Fruit fly (Drosophila melanogaster) whole organism, embryonic: Measurements from ENCODE around the gene nwk.

ENCODE experiments used
- CG10543 ChIP-seq: fragments of 200-800 bp; sonication (Bioruptor generic); optimal IDR thresholded peaks from 3 replicates; lab custom pipeline; 2017; ENCODE audit warnings: missing biosample characterization, mild to moderate bottlenecking, missing genetic modification characterization, moderate library complexity
- CG10959 ChIP-seq: fragments of 200-800 bp; sonication (Bioruptor generic); IDR thresholded peaks from 2 replicates; pipeline ENCODE4 v1.3.6; 2022; ENCODE audit warnings: missing biosample characterization, missing genetic modification characterization
- CG11247 ChIP-seq: fragments of 200-800 bp; sonication (Bioruptor generic); IDR thresholded peaks from 2 replicates; pipeline ENCODE4 v1.3.6; 2022; ENCODE audit warnings: missing biosample characterization, missing genetic modification characterization
- CG13287 ChIP-seq: fragments of 200-800 bp; sonication (Bioruptor generic); IDR thresholded peaks from 2 replicates; pipeline ENCODE4 v1.3.6; 2022; ENCODE audit warnings: missing biosample characterization, missing genetic modification characterization; ENCODE audit not compliant: partially characterized antibody
- CG14710 ChIP-seq: fragments of 200-800 bp; sonication (Bioruptor generic); optimal IDR thresholded peaks from 3 replicates; lab custom pipeline; 2019; ENCODE audit warnings: missing biosample characterization, mild to moderate bottlenecking, missing genetic modification characterization, moderate library complexity
- CG1603 ChIP-seq: fragments of 200-800 bp; sonication (Bioruptor generic); optimal IDR thresholded peaks from 2 replicates; lab custom pipeline; 2019; ENCODE audit warnings: missing biosample characterization, mild to moderate bottlenecking, missing genetic modification characterization, moderate library complexity
- CG18011 ChIP-seq: fragments of 200-800 bp; sonication (Bioruptor generic); optimal IDR thresholded peaks from 2 replicates; lab custom pipeline; 2017; ENCODE audit warnings: missing biosample characterization, missing genetic modification characterization, mild to moderate bottlenecking, moderate library complexity, missing genotype
- CG18619 ChIP-seq: fragments of 200-800 bp; sonication (Bioruptor generic); optimal IDR thresholded peaks from 3 replicates; lab custom pipeline; 2017; ENCODE audit warnings: missing biosample characterization, mild to moderate bottlenecking, missing genetic modification characterization
- CG2875 ChIP-seq: fragments of 200-800 bp; sonication (Bioruptor generic); optimal IDR thresholded peaks from 2 replicates; lab custom pipeline; 2017; ENCODE audit warnings: missing biosample characterization, mild to moderate bottlenecking, missing genetic modification characterization, missing genetic modification reagents
- CG32767 ChIP-seq: fragments of 200-800 bp; sonication (Bioruptor generic); IDR thresholded peaks from 2 replicates; pipeline ENCODE4 v1.3.6; 2022; ENCODE audit warnings: missing biosample characterization, missing genetic modification characterization
- CG6689 ChIP-seq: fragments of 200-800 bp; sonication (Bioruptor generic); IDR thresholded peaks from 2 replicates; pipeline ENCODE4 v1.3.6; 2022; ENCODE audit warnings: missing biosample characterization, missing genetic modification characterization
- CG8290 ChIP-seq, 3 experiments: fragments of 200-800 bp; sonication (Bioruptor generic); optimal IDR thresholded peaks; 2 replicates each; lab custom pipeline; 2016 to 2019; ENCODE audit warnings: missing biosample characterization in 3 of 3, missing genetic modification characterization in 3 of 3, mild to moderate bottlenecking in 2 of 3, moderate library complexity in 1 of 3
- CG8388 ChIP-seq: fragments of 200-800 bp; sonication (Bioruptor generic); optimal IDR thresholded peaks from 2 replicates; lab custom pipeline; 2019; ENCODE audit warnings: missing biosample characterization, mild to moderate bottlenecking, missing genetic modification characterization, moderate library complexity
- CG8478 ChIP-seq: fragments of >200 bp; optimal IDR thresholded peaks from 2 replicates; lab custom pipeline; 2018
- CG8944 ChIP-seq: fragments of 200-800 bp; sonication (Bioruptor generic); optimal IDR thresholded peaks from 3 replicates; lab custom pipeline; 2016; ENCODE audit warnings: missing biosample characterization, missing genetic modification characterization
- CG9215 ChIP-seq: fragments of 200-800 bp; sonication (Bioruptor generic); IDR thresholded peaks from 2 replicates; pipeline ENCODE4 v1.3.6; 2022; ENCODE audit warnings: missing biosample characterization, missing genetic modification characterization
- CoRest ChIP-seq: fragments of 200-800 bp; sonication (Bioruptor generic); optimal IDR thresholded peaks from 3 replicates; lab custom pipeline; 2018; ENCODE audit warnings: missing biosample characterization, mild to moderate bottlenecking, missing genetic modification characterization, moderate library complexity
- D19A ChIP-seq: fragments of 200-800 bp; optimal IDR thresholded peaks from 3 replicates; lab custom pipeline; 2019; ENCODE audit warnings: missing biosample characterization, mild to moderate bottlenecking, missing genetic modification characterization, moderate library complexity
- Dip3 ChIP-seq: fragments of 200-800 bp; sonication (Bioruptor generic); optimal IDR thresholded peaks from 3 replicates; lab custom pipeline; 2016; ENCODE audit warnings: missing biosample characterization, missing genetic modification characterization
- ERR ChIP-seq: fragments of 200-800 bp; sonication (Bioruptor generic); optimal IDR thresholded peaks from 2 replicates; lab custom pipeline; 2016; ENCODE audit warnings: missing biosample characterization, missing genetic modification characterization
- Ets65A ChIP-seq: fragments of 200-800 bp; sonication (Bioruptor generic); peaks from one replicate; lab custom pipeline; 2016; ENCODE audit warnings: missing biosample characterization, missing genetic modification characterization
- Ets97D ChIP-seq: fragments of 200-800 bp; sonication (Bioruptor generic); optimal IDR thresholded peaks from 3 replicates; lab custom pipeline; 2016; ENCODE audit warnings: missing biosample characterization, missing genetic modification characterization
- HLH3B ChIP-seq: fragments of 200-800 bp; sonication (Bioruptor generic); IDR thresholded peaks from 2 replicates; pipeline ENCODE4 v1.3.6; 2022; ENCODE audit warnings: missing biosample characterization, missing genetic modification characterization
- HLHmδ ChIP-seq: fragments of 200-800 bp; sonication (Bioruptor generic); optimal IDR thresholded peaks from 2 replicates; lab custom pipeline; 2018; ENCODE audit warnings: missing biosample characterization, mild to moderate bottlenecking, missing genetic modification characterization, moderate library complexity
- Max ChIP-seq: fragments of 200-800 bp; sonication (Bioruptor generic); optimal IDR thresholded peaks from 2 replicates; lab custom pipeline; 2016; ENCODE audit warnings: missing biosample characterization, mild to moderate bottlenecking, missing genetic modification characterization
- NfI ChIP-seq: fragments of 200-800 bp; sonication (Bioruptor generic); optimal IDR thresholded peaks from 3 replicates; lab custom pipeline; 2018; ENCODE audit warnings: missing biosample characterization, mild to moderate bottlenecking, missing genetic modification characterization, moderate library complexity
- Opbp ChIP-seq: fragments of 200-800 bp; sonication (Bioruptor generic); IDR thresholded peaks from 3 replicates; pipeline ENCODE4 v1.3.6; 2022; ENCODE audit warnings: missing biosample characterization, missing genetic modification characterization; ENCODE audit not compliant: partially characterized antibody
- Pdp1 ChIP-seq, 2 experiments: fragments of 200-800 bp; sonication (Bioruptor generic); optimal IDR thresholded peaks; 3 replicates each; lab custom pipeline; 2016; ENCODE audit warnings: missing biosample characterization in 2 of 2, missing genetic modification characterization in 2 of 2, mild to moderate bottlenecking in 1 of 2, moderate library complexity in 1 of 2
- Ptx1 ChIP-seq: fragments of 200-800 bp; sonication (Bioruptor generic); IDR thresholded peaks from 2 replicates; pipeline ENCODE4 v1.3.6; 2022; ENCODE audit warnings: missing biosample characterization, missing genetic modification characterization
- Side ChIP-seq: fragments of 200-800 bp; sonication (Bioruptor generic); optimal IDR thresholded peaks from 2 replicates; lab custom pipeline; 2016; ENCODE audit warnings: missing biosample characterization, missing genetic modification characterization
- Xrp1 ChIP-seq: fragments of 200-800 bp; sonication (Bioruptor generic); IDR thresholded peaks from 2 replicates; pipeline ENCODE4 v1.3.6; 2022; ENCODE audit warnings: missing biosample characterization, missing genetic modification characterization
- az2 ChIP-seq: fragments of 200-800 bp; sonication (Bioruptor generic); optimal IDR thresholded peaks from 3 replicates; lab custom pipeline; 2016; ENCODE audit warnings: missing biosample characterization, missing genetic modification characterization
- bbx ChIP-seq: fragments of 200-800 bp; sonication (Bioruptor generic); IDR thresholded peaks from 2 replicates; pipeline ENCODE4 v1.3.6; 2022; ENCODE audit warnings: missing biosample characterization, missing genetic modification characterization; ENCODE audit not compliant: partially characterized antibody
- croc ChIP-seq: fragments of 200-800 bp; sonication (Bioruptor generic); conservative IDR thresholded peaks from 3 replicates; pipeline ENCODE4 v1.3.6; 2022; ENCODE audit warnings: missing biosample characterization, missing genetic modification characterization
- crol ChIP-seq: fragments of 200-800 bp; sonication (Bioruptor generic); IDR thresholded peaks from 2 replicates; pipeline ENCODE4 v1.3.6; 2022; ENCODE audit warnings: missing biosample characterization, missing genetic modification characterization
- dm ChIP-seq: fragments of 200-800 bp; sonication (Bioruptor generic); optimal IDR thresholded peaks from 3 replicates; lab custom pipeline; 2016; ENCODE audit warnings: missing biosample characterization, missing genetic modification characterization
- en ChIP-seq: fragments of 200-800 bp; sonication (Bioruptor generic); optimal IDR thresholded peaks from 2 replicates; lab custom pipeline; 2016; ENCODE audit warnings: missing biosample characterization, missing genetic modification characterization
- eve ChIP-seq, 2 experiments: fragments of >200 bp; optimal IDR thresholded peaks; 2 replicates each; lab custom pipeline; 2017; ENCODE audit warnings: missing biosample characterization in 2 of 2, missing genetic modification characterization in 2 of 2
- fd3F ChIP-seq: fragments of 200-800 bp; sonication (Bioruptor generic); optimal IDR thresholded peaks from 2 replicates; lab custom pipeline; 2018; ENCODE audit warnings: missing biosample characterization, mild to moderate bottlenecking, missing genetic modification characterization, moderate library complexity
- gsb ChIP-seq: fragments of 200-800 bp; sonication (Bioruptor generic); IDR thresholded peaks from 2 replicates; pipeline ENCODE4 v1.3.6; 2022; ENCODE audit warnings: missing biosample characterization, missing genetic modification characterization
- insv ChIP-seq, 2 experiments: fragments of 200-800 bp; sonication (Bioruptor generic); optimal IDR thresholded peaks; 3 replicates each; lab custom pipeline; 2016 to 2018; ENCODE audit warnings: missing biosample characterization in 2 of 2, missing genetic modification characterization in 2 of 2
- pita ChIP-seq: fragments of 200-800 bp; sonication (Bioruptor generic); optimal IDR thresholded peaks from 2 replicates; lab custom pipeline; 2017; ENCODE audit warnings: missing biosample characterization, mild to moderate bottlenecking, missing genetic modification characterization
- psq ChIP-seq: fragments of 200-800 bp; sonication (Bioruptor generic); optimal IDR thresholded peaks from 2 replicates; lab custom pipeline; 2017; ENCODE audit warnings: missing biosample characterization, missing genetic modification characterization
- sd ChIP-seq: fragments of 200-800 bp; sonication (Bioruptor generic); optimal IDR thresholded peaks from 3 replicates; lab custom pipeline; 2018; ENCODE audit warnings: missing biosample characterization, mild to moderate bottlenecking, missing genetic modification characterization, moderate library complexity
- tna ChIP-seq: fragments of 200-800 bp; sonication (Bioruptor generic); IDR thresholded peaks from 2 replicates; pipeline ENCODE4 v1.3.6; 2022; ENCODE audit warnings: missing biosample characterization, missing genetic modification characterization; ENCODE audit not compliant: partially characterized antibody
- tup ChIP-seq: fragments of 200-800 bp; sonication (Bioruptor generic); optimal IDR thresholded peaks from 2 replicates; lab custom pipeline; 2016; ENCODE audit warnings: missing biosample characterization, mild to moderate bottlenecking, missing genetic modification characterization, moderate library complexity
- tx ChIP-seq: fragments of 200-800 bp; sonication (Bioruptor generic); optimal IDR thresholded peaks from 2 replicates; lab custom pipeline; 2016; ENCODE audit warnings: missing biosample characterization, missing genetic modification characterization
- vvl ChIP-seq: fragments of 200-800 bp; sonication (Bioruptor generic); IDR thresholded peaks from 2 replicates; pipeline ENCODE4 v1.3.6; 2022; ENCODE audit warnings: missing biosample characterization, missing genetic modification characterization
- zfh2 ChIP-seq: fragments of 200-800 bp; sonication (Bioruptor generic); optimal IDR thresholded peaks from 2 replicates; lab custom pipeline; 2016; ENCODE audit warnings: missing biosample characterization, missing genetic modification characterization

nwk gene

DNA sequence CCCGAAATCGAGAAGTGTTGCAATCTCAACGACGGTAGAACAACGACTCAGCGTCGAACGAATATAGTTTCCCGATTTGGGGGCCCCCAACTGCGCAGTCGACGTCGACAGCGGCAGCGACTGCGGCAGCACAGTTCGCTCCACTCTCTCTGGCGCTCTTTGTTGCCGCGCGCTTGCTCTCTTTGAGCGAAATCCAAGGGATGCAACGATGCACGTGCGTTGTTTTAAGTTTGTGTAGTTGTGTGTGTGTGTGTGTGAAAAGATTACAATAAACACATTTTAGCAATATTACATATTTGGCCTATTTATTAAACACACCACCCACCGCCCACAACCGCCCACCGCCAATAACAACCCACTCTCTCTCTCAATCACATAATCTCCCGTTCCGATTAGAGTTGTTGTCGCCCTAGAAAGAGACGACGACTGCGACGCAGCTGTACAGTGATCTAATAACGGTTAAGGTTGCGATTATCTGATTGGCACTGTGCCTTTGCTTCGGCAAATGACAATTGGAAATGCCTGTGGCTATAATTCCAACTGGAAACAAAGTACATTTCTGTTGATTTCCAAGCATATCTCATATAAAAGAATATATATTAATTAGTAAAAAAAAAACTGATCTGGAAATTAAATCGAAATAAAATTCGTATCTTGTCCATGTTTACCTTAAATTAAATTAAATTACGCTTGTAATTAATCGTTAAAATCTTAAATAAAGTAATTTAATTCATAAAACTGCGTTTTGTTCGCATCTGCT, 12.2 kb upstream of the nwk start (continued):
- TF ChIP-seq CG14710 (tag; lab: Kevin White, UChicago) = no peak
- TF ChIP-seq CG8290 (GFP tag; optimal IDR thresholded peaks at IDR 0.05; lab: Kevin White, UChicago) = no peak
- TF ChIP-seq CG8290 (tag; optimal IDR thresholded peaks at IDR 0.05; lab: Kevin White, UChicago) = no peak
- no peak for TF ChIP-seq CG18011 (GFP tag; lab: Kevin White, UChicago)
- TF ChIP-seq insv (GFP tag; optimal IDR thresholded peaks at IDR 0.05; lab: Kevin White, UChicago) = peak; percentile 28 to 94
- no peak for TF ChIP-seq psq (GFP tag; lab: Kevin White, UChicago)
- no peak for TF ChIP-seq CG6689
- no peak for TF ChIP-seq crol (GFP tag; lab: Robert Waterston, UW)
- peak; percentile 6 for TF ChIP-seq Max (GFP tag; lab: Kevin White, UChicago)
- TF ChIP-seq Opbp (GFP tag; lab: Robert Waterston, UW) = no peak
- TF ChIP-seq vvl = peak; percentile 43; the same call in 1 of the 2 replicates
- peak; percentile 1 for TF ChIP-seq az2 (GFP tag; lab: Kevin White, UChicago)
- peak in 1 of 2 experiments; percentile 73 for TF ChIP-seq eve (GFP tag; optimal IDR thresholded peaks at IDR 0.05; lab: Kevin White, UChicago)
- no peak for TF ChIP-seq HLH3B (GFP tag; lab: Robert Waterston, UW)
- no peak for TF ChIP-seq gsb (GFP tag; lab: Robert Waterston, UW)
- TF ChIP-seq pita (GFP tag; lab: Kevin White, UChicago) = no peak
- no peak for TF ChIP-seq en
- no peak for TF ChIP-seq Ets97D (GFP tag; lab: Kevin White, UChicago)
- peak in 1 of 2 experiments; percentile 41 for TF ChIP-seq Pdp1 (GFP tag; optimal IDR thresholded peaks at IDR 0.05; lab: Kevin White, UChicago)
- TF ChIP-seq CG8388 = no peak
- no peak for TF ChIP-seq CG11247 (GFP tag; lab: Robert Waterston, UW)
- TF ChIP-seq Dip3 (GFP tag; lab: Kevin White, UChicago) = no peak
- no peak for TF ChIP-seq ERR (GFP tag; lab: Kevin White, UChicago)
- no peak for TF ChIP-seq tup (GFP tag; lab: Kevin White, UChicago)
- no peak for TF ChIP-seq tna
- 0 out of 2 replicates have a peak, but pooled peaks have one; percentile 12 for TF ChIP-seq Xrp1 (GFP tag; lab: Robert Waterston, UW)
- no peak for TF ChIP-seq CG10959 (GFP tag; lab: Robert Waterston, UW)
- no peak for TF ChIP-seq Ptx1
- no peak for TF ChIP-seq sd (tag; lab: Kevin White, UChicago)
- TF ChIP-seq Ets65A (GFP tag; lab: Kevin White, UChicago) = no peak
- TF ChIP-seq CG32767 = 0 out of 2 replicates have a peak, but pooled peaks have one; percentile 14
- TF ChIP-seq tx (GFP tag; lab: Kevin White, UChicago) = no peak
- peak; percentile 35; the same call in 1 of the 2 replicates for TF ChIP-seq CG13287 (GFP tag; lab: Robert Waterston, UW)
- TF ChIP-seq dm (GFP tag; lab: Kevin White, UChicago) = no peak
- TF ChIP-seq CG9215 (GFP tag; lab: Robert Waterston, UW) = no peak
- TF ChIP-seq CG8478 (lab: Kevin White, UChicago) = no peak
- no peak for TF ChIP-seq zfh2 (GFP tag; lab: Kevin White, UChicago)
- TF ChIP-seq bbx (GFP tag; lab: Robert Waterston, UW) = no peak
- no peak for TF ChIP-seq CG10543 (GFP tag; lab: Kevin White, UChicago)
- no peak for TF ChIP-seq fd3F (GFP tag; lab: Kevin White, UChicago)
- no peak for TF ChIP-seq D19A (tag; lab: Kevin White, UChicago)
- TF ChIP-seq CG18619 (GFP tag; lab: Kevin White, UChicago) = no peak
- TF ChIP-seq CG8944 (GFP tag; lab: Kevin White, UChicago) = no peak
- no peak for TF ChIP-seq NfI (GFP tag; lab: Kevin White, UChicago)
- TF ChIP-seq CG2875 (GFP tag; lab: Kevin White, UChicago) = no peak
- no peak for TF ChIP-seq croc (GFP tag; lab: Robert Waterston, UW)
- peak; percentile 31 for TF ChIP-seq CG1603 (tag; lab: Kevin White, UChicago)
- TF ChIP-seq Side (GFP tag; lab: Kevin White, UChicago) = no peak
- TF ChIP-seq HLHmδ (GFP tag; lab: Kevin White, UChicago) = peak; percentile 28
- peak; percentile 38 for TF ChIP-seq CoRest (tag; lab: Kevin White, UChicago)
